Fruit fly (Drosophila melanogaster): ENCODE data around the gene CG2017.

DNA sequence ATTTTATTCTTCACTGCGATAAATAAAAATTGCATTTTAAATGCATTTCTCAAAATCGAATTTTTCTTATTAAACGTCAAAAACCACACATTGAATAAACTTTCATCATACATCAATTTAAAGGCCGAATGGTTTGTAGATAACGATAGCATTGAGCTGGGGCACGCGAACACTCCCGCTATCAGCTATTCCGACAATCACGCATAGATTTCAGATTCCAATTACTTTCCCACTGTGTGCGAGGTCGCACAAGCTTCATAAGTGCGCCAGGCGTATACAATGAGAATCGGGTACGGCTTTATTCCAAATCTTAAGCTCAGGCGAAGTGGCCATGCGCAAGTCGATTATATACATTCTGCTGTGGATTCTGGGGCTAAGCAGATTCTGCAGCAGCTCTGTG is 40.5 kb downstream of the CG2017 start, which contains the start of gene CG46303:
- no peak for TF ChIP-seq Oli (tag; optimal IDR thresholded peaks at IDR 0.05)
- TF ChIP-seq NC2β (GFP tag; optimal IDR thresholded peaks at IDR 0.05) = no peak
- no peak for TF ChIP-seq CG3726 (GFP tag; IDR thresholded peaks at IDR 0.05)
- no peak for TF ChIP-seq ken (GFP tag; IDR thresholded peaks at IDR 0.05)
- TF ChIP-seq CG13775 (GFP tag; optimal IDR thresholded peaks at IDR 0.05) = no peak
- TF ChIP-seq CG14965 (GFP tag; optimal IDR thresholded peaks at IDR 0.05; ENCODE audit: borderline replicate concordance) = no peak
- no peak for TF ChIP-seq slp2 (GFP tag; optimal IDR thresholded peaks at IDR 0.05)
- no peak for TF ChIP-seq CG1024 (GFP tag; IDR thresholded peaks at IDR 0.05)
- TF ChIP-seq CG31441 (GFP tag; IDR thresholded peaks at IDR 0.05) = no peak
- no peak for TF ChIP-seq bcd (GFP tag; optimal IDR thresholded peaks at IDR 0.05)
- TF ChIP-seq slou (GFP tag; optimal IDR thresholded peaks at IDR 0.05) = no peak
- no peak for TF ChIP-seq odd (GFP tag; optimal IDR thresholded peaks at IDR 0.05)
- no peak for TF ChIP-seq ssp (GFP tag; IDR thresholded peaks at IDR 0.05)
